Worm (Caenorhabditis elegans) whole organism, L3 larva: ENCODE results near the gene B0302.2.

Source experiments
- R02D3.7 ChIP-seq: fragments of 150-350 bp; optimal IDR thresholded peaks from 2 replicates; lab custom pipeline; 2014; ENCODE audit warnings: missing biosample characterization, missing genetic modification characterization
- ZK546.5 ChIP-seq: sonication (generic microtip); optimal IDR thresholded peaks from 2 replicates; lab custom pipeline; 2017; ENCODE audit warnings: missing biosample characterization, missing genetic modification characterization
- aly-2 ChIP-seq: fragments of 150-350 bp; optimal IDR thresholded peaks from 2 replicates; lab custom pipeline; 2014; ENCODE audit warnings: missing biosample characterization, missing genetic modification characterization
- ceh-16 ChIP-seq: sonication (generic microtip); optimal IDR thresholded peaks from 2 replicates; lab custom pipeline; 2017; ENCODE audit warnings: missing biosample characterization, missing genetic modification characterization
- ceh-82 ChIP-seq: fragments of 150-350 bp; optimal IDR thresholded peaks from 2 replicates; lab custom pipeline; 2014; ENCODE audit warnings: missing biosample characterization, missing genetic modification characterization
- ceh-9 ChIP-seq: sonication (generic microtip); optimal IDR thresholded peaks from 2 replicates; lab custom pipeline; 2018; ENCODE audit warnings: missing biosample characterization, missing genetic modification characterization
- egl-27 ChIP-seq: sonication (generic microtip); optimal IDR thresholded peaks from 4 replicates; lab custom pipeline; 2017; ENCODE audit warnings: missing biosample characterization, missing genetic modification reagents, missing genetic modification characterization
- egl-5 ChIP-seq: fragments of 150-350 bp; optimal IDR thresholded peaks from 2 replicates; lab custom pipeline; 2017; ENCODE audit warnings: missing biosample characterization, missing genetic modification reagents, missing genetic modification characterization, inconsistent platforms
- elt-1 ChIP-seq: fragments of 150-350 bp; optimal IDR thresholded peaks from 2 replicates; lab custom pipeline; 2014; ENCODE audit warnings: missing biosample characterization, missing genetic modification characterization
- elt-2 ChIP-seq: sonication (generic microtip); optimal IDR thresholded peaks from 2 replicates; lab custom pipeline; 2016; ENCODE audit warnings: missing genetic modification reagents, mild to moderate bottlenecking, missing genetic modification characterization, missing compliant biosample characterization
- elt-3 ChIP-seq, 3 experiments: fragments of 150-350 bp in 1 of 3; sonication (generic microtip) in 2 of 3; optimal IDR thresholded peaks; 2 replicates in 2 of 3; 4 replicates in 1 of 3; lab custom pipeline; 2014 to 2017; ENCODE audit warnings: missing biosample characterization in 3 of 3, missing genetic modification characterization in 3 of 3
- fkh-10 ChIP-seq: sonication (generic microtip); optimal IDR thresholded peaks from 2 replicates; lab custom pipeline; 2017; ENCODE audit warnings: missing biosample characterization, missing genetic modification reagents, missing genetic modification characterization
- fkh-2 ChIP-seq: fragments of 150-350 bp; optimal IDR thresholded peaks from 2 replicates; lab custom pipeline; 2014; ENCODE audit warnings: missing biosample characterization, missing genetic modification reagents, missing genetic modification characterization
- hmg-11 ChIP-seq: sonication (generic microtip); optimal IDR thresholded peaks from 2 replicates; lab custom pipeline; 2016; ENCODE audit warnings: missing genetic modification characterization, missing compliant biosample characterization
- jun-1 ChIP-seq: fragments of 150-350 bp; optimal IDR thresholded peaks from 2 replicates; lab custom pipeline; 2014; ENCODE audit warnings: missing biosample characterization, missing genetic modification reagents, missing genetic modification characterization
- lin-15B ChIP-seq: fragments of 150-350 bp; optimal IDR thresholded peaks from 2 replicates; lab custom pipeline; 2014; ENCODE audit warnings: missing biosample characterization, missing genetic modification characterization
- lin-39 ChIP-seq: fragments of 150-350 bp; optimal IDR thresholded peaks from 2 replicates; lab custom pipeline; 2018; ENCODE audit warnings: missing biosample characterization, missing genetic modification reagents, missing genetic modification characterization
- mdl-1 ChIP-seq: fragments of 150-350 bp; optimal IDR thresholded peaks from 2 replicates; lab custom pipeline; 2014; ENCODE audit warnings: missing biosample characterization, missing genetic modification characterization
- nfya-1 ChIP-seq: sonication (generic microtip); optimal IDR thresholded peaks from 2 replicates; lab custom pipeline; 2017; ENCODE audit warnings: missing genetic modification characterization, mild to moderate bottlenecking, missing compliant biosample characterization, antibody characterized with exemption, moderate library complexity; ENCODE audit not compliant: insufficient read depth
- nhr-11 ChIP-seq: fragments of 150-350 bp; optimal IDR thresholded peaks from 2 replicates; lab custom pipeline; 2014; ENCODE audit warnings: missing biosample characterization, missing genetic modification characterization
- nhr-12 ChIP-seq: fragments of 150-350 bp; optimal IDR thresholded peaks from 2 replicates; lab custom pipeline; 2014; ENCODE audit warnings: missing biosample characterization, missing genetic modification characterization
- nhr-23 ChIP-seq: fragments of 150-350 bp; optimal IDR thresholded peaks from 2 replicates; lab custom pipeline; 2014; ENCODE audit warnings: missing biosample characterization, missing genetic modification reagents, missing genetic modification characterization
- nhr-237 ChIP-seq: fragments of 150-350 bp; optimal IDR thresholded peaks from 2 replicates; lab custom pipeline; 2014; ENCODE audit warnings: missing biosample characterization, missing genetic modification characterization
- nhr-25 ChIP-seq: sonication (generic microtip); optimal IDR thresholded peaks from 2 replicates; lab custom pipeline; 2017; ENCODE audit warnings: missing biosample characterization, missing genetic modification characterization
- nhr-43 ChIP-seq: sonication (generic microtip); optimal IDR thresholded peaks from 2 replicates; lab custom pipeline; 2016; ENCODE audit warnings: mild to moderate bottlenecking, missing genetic modification characterization, missing compliant biosample characterization; ENCODE audit not compliant: poor library complexity, severe bottlenecking
- nhr-67 ChIP-seq: fragments of 150-350 bp; optimal IDR thresholded peaks from 2 replicates; lab custom pipeline; 2014; ENCODE audit warnings: missing biosample characterization, missing genetic modification characterization
- nhr-76 ChIP-seq: fragments of 150-350 bp; sonication (generic microtip); optimal IDR thresholded peaks from 5 replicates; lab custom pipeline; 2014; ENCODE audit warnings: missing biosample characterization, missing genetic modification characterization
- nhr-77 ChIP-seq: fragments of 150-350 bp; optimal IDR thresholded peaks from 2 replicates; lab custom pipeline; 2014; ENCODE audit warnings: missing biosample characterization, missing genetic modification characterization
- pha-4 ChIP-seq: fragments of 150-350 bp; optimal IDR thresholded peaks from 2 replicates; lab custom pipeline; 2014; ENCODE audit warnings: missing biosample characterization, missing genetic modification reagents, missing genetic modification characterization
- pqm-1 ChIP-seq: fragments of 150-350 bp; optimal IDR thresholded peaks from 2 replicates; lab custom pipeline; 2017; ENCODE audit warnings: missing biosample characterization, missing genetic modification characterization, inconsistent platforms
- skn-1 ChIP-seq: fragments of 150-350 bp; optimal IDR thresholded peaks from 2 replicates; lab custom pipeline; 2014; ENCODE audit warnings: missing biosample characterization, missing genetic modification characterization
- unc-39 ChIP-seq: sonication (generic microtip); optimal IDR thresholded peaks from 4 replicates; lab custom pipeline; 2017; ENCODE audit warnings: missing biosample characterization, missing genetic modification characterization
- ztf-11 ChIP-seq: fragments of 150-350 bp; optimal IDR thresholded peaks from 2 replicates; lab custom pipeline; 2014; ENCODE audit warnings: missing biosample characterization, missing genetic modification characterization

B0302.2 gene

ce11 chrX:17139204-17139780 is 39.0 kb upstream of the B0302.2 start:
- TF ChIP-seq jun-1 (peak; percentile 30), pha-4 (tag; lab: Kevin White, UChicago) (peak; percentile 20), lin-15B (tag; lab: Kevin White, UChicago) (no peak), nhr-237 (tag; lab: Kevin White, UChicago) (no peak), ceh-82 (tag; lab: Kevin White, UChicago) (no peak), nhr-67 (tag; lab: Kevin White, UChicago) (no peak), elt-2 (peak; percentile 92), nhr-77 (no peak), elt-3 (tag; optimal IDR thresholded peaks at IDR 0.05; lab: Kevin White, UChicago) (no peak), pqm-1 (tag; lab: Kevin White, UChicago) (peak; percentile 22), aly-2 (no peak)

ce11 chrX:17140447-17140846 is 37.9 kb upstream of the B0302.2 start:
- TF ChIP-seq nhr-11 (tag; lab: Kevin White, UChicago) (no peak), elt-2 (peak; percentile 58), mdl-1 (no peak), nhr-43 (no peak), pha-4 (tag; lab: Kevin White, UChicago) (peak; percentile 39), egl-27 (tag; lab: Kevin White, UChicago) (no peak), ZK546.5 (tag; lab: Kevin White, UChicago) (no peak), fkh-2 (tag; lab: Kevin White, UChicago) (no peak), ceh-16 (tag; lab: Kevin White, UChicago) (no peak), ceh-9 (no peak), R02D3.7 (tag; lab: Kevin White, UChicago) (no peak), egl-5 (tag; lab: Kevin White, UChicago) (no peak), hmg-11 (tag; lab: Kevin White, UChicago) (no peak), pqm-1 (tag; lab: Kevin White, UChicago) (peak; percentile 32), nhr-23 (tag; lab: Kevin White, UChicago) (no peak), skn-1 (tag; lab: Kevin White, UChicago) (no peak)

ce11 chrX:17146545-17146944 is 31.8 kb upstream of the B0302.2 start:
- TF ChIP-seq nhr-76 (tag; lab: Kevin White, UChicago) (no peak), pqm-1 (tag; lab: Kevin White, UChicago) (peak; percentile 55), pha-4 (tag; lab: Kevin White, UChicago) (peak; percentile 6), elt-1 (tag; lab: Kevin White, UChicago) (no peak), nhr-12 (tag; lab: Kevin White, UChicago) (no peak), nhr-25 (tag; lab: Kevin White, UChicago) (no peak), unc-39 (tag; lab: Kevin White, UChicago) (no peak), ztf-11 (tag; lab: Kevin White, UChicago) (no peak), nhr-23 (tag; lab: Kevin White, UChicago) (no peak), elt-2 (peak; percentile 68), jun-1 (peak; percentile 14), ceh-82 (tag; lab: Kevin White, UChicago) (no peak), elt-3 (tag; optimal IDR thresholded peaks at IDR 0.05; lab: Kevin White, UChicago) (no peak), nhr-77 (no peak), fkh-10 (GFP tag; lab: Kevin White, UChicago) (no peak), R02D3.7 (tag; lab: Kevin White, UChicago) (no peak), nfya-1 (tag; lab: Kevin White, UChicago) (no peak)

- no peak for TF ChIP-seq ceh-82 (tag; lab: Kevin White, UChicago)
- peak; percentile 4 for TF ChIP-seq nfya-1 (tag; lab: Kevin White, UChicago)
- TF ChIP-seq lin-39 (tag; lab: Kevin White, UChicago), result peak; percentile 31
These were observed 28.4 kb upstream of the B0302.2 start, which contains the start of gene T23C6.4 for ce11 chrX:17149877-17150490. Gene T23C6.4, minus strand, starts transcription at chrX:17149927.
